Fruit fly (Drosophila melanogaster): Measurements from ENCODE around the gene tomboy20.
A peak's percentile ranks its signal among the peaks of the same experiment; 100 is the strongest.

Gene tomboy20

DNA sequence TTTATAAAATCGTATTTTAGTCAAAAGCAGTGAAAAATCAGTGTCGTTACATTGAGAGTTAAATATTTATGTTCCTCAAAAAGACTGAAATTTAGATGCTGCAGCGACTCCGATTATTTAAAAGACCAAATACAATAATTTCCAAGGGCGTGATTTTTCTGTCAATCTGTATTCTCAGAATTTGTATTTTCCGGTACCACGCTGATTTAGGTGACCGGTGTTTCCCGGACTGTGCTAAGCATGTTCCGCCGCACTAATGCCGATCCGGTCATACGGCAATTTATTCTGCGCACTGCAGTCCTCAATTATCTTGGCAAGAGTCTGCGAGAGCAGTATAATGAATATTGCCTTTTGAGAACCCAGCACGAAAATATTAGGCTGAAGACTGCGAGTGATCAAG, 29.0 kb downstream of the tomboy20 start, which contains the start of the genes CG31467 and CG14684:
CG31467 (minus strand) TSS at position 101 of the 400 bp plus-strand sequence.
CG14684 (plus strand) TSS at position 212 of the 400 bp plus-strand sequence.
- TF ChIP-seq CG13287 (GFP tag; IDR thresholded peaks at IDR 0.05; ENCODE audit: partially characterized antibody) = no peak
- TF ChIP-seq Rfx (GFP tag; IDR thresholded peaks at IDR 0.05) = no peak
- TF ChIP-seq Doc3 (GFP tag; IDR thresholded peaks at IDR 0.05; ENCODE audit: partially characterized antibody) = no peak
- no peak for TF ChIP-seq inv (GFP tag; IDR thresholded peaks at IDR 0.05; ENCODE audit: partially characterized antibody)
- no peak for TF ChIP-seq Ptx1 (GFP tag; IDR thresholded peaks at IDR 0.05)
- TF ChIP-seq nom (GFP tag; optimal IDR thresholded peaks at IDR 0.05) = no peak
- TF ChIP-seq Bgb (GFP tag; IDR thresholded peaks at IDR 0.05; ENCODE audit: partially characterized antibody) = no peak
- TF ChIP-seq BtbVII (GFP tag; optimal IDR thresholded peaks at IDR 0.05) = no peak
- TF ChIP-seq dimm (GFP tag; IDR thresholded peaks at IDR 0.05) = no peak
- TF ChIP-seq sens-2 (GFP tag; IDR thresholded peaks at IDR 0.05) = no peak
- TF ChIP-seq CG18619 (GFP tag; optimal IDR thresholded peaks at IDR 0.05) = no peak
- no peak for TF ChIP-seq CG11093 (GFP tag; IDR thresholded peaks at IDR 0.05)

DNA sequence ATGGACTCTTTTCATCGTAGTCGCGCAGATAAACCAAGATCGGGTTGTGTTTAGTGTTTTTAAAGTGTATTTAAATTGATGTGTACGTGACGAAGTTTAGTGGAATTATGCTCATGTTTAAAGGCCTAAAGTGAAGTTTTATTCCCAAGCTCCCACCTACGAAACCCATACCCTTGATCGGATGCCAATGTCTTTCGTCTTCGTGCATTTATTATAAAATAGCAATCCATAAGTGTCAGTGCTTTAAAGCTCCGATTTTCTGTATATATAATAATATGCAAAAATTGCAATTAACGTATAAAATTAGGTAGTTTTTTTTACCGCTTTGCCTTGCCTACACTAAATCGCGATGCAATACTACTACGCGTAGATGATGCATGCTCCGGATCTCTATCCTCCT, 30.8 kb downstream of the tomboy20 start, which contains the start of gene CG31391:
CG31391 (minus strand) TSS at position 101 of the 400 bp plus-strand sequence.
- TF ChIP-seq repo (GFP tag; optimal IDR thresholded peaks at IDR 0.05) = no peak
- no peak for TF ChIP-seq nau (GFP tag; optimal IDR thresholded peaks at IDR 0.05)
- no peak for TF ChIP-seq CG15269 (tag; optimal IDR thresholded peaks at IDR 0.05)
- no peak for TF ChIP-seq CG10267 (tag; optimal IDR thresholded peaks at IDR 0.05)
- TF ChIP-seq Sin3A (optimal IDR thresholded peaks at IDR 0.05) = no peak
- TF ChIP-seq sna (GFP tag; IDR thresholded peaks at IDR 0.05; ENCODE audit: partially characterized antibody) = no peak
- no peak for TF ChIP-seq bab2 (GFP tag; optimal IDR thresholded peaks at IDR 0.05)
- TF ChIP-seq eve (GFP tag; optimal IDR thresholded peaks at IDR 0.05) = no peak
- no peak for TF ChIP-seq Hmx (GFP tag; optimal IDR thresholded peaks at IDR 0.05)
- TF ChIP-seq CG11723 (GFP tag; optimal IDR thresholded peaks at IDR 0.05) = no peak
- TF ChIP-seq dati (GFP tag; IDR thresholded peaks at IDR 0.05) = no peak
- TF ChIP-seq CG13894 (tag; optimal IDR thresholded peaks at IDR 0.05) = no peak
- no peak for TF ChIP-seq grn (GFP tag; optimal IDR thresholded peaks at IDR 0.05)
- no peak for TF ChIP-seq CG9876 (GFP tag; optimal IDR thresholded peaks at IDR 0.05)
- no peak for TF ChIP-seq CG32532 (GFP tag; IDR thresholded peaks at IDR 0.05)
- no peak for TF ChIP-seq zf30C (GFP tag; optimal IDR thresholded peaks at IDR 0.05)
- TF ChIP-seq CG17802 (tag; optimal IDR thresholded peaks at IDR 0.05) = no peak
- TF ChIP-seq CG12299 (tag; optimal IDR thresholded peaks at IDR 0.05) = no peak
- TF ChIP-seq CG11504 (tag; optimal IDR thresholded peaks at IDR 0.05) = no peak

DNA sequence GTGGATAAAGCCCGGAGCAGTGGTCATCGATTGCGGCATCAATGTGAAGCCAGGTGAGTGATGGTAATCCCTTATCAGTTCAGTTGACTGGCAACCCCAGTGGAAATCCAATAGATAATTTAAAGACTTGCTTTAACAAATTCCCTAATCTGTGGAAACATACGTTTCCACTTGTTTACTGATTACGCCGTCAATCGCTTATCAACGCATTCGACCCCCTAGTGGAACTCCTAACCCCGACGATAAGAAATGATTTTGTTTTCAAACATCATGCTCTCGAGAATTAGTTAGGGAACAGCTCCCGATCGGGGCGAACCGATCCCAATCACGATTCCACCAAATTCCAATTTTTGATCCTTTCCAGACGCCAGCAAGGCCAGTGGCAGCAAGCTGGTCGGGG, 35.1 kb downstream of the tomboy20 start:
- TF ChIP-seq Optix (GFP tag; IDR thresholded peaks at IDR 0.05) = no peak
- no peak for TF ChIP-seq Mad (GFP tag; optimal IDR thresholded peaks at IDR 0.05)
- no peak for TF ChIP-seq CG2116 (GFP tag; optimal IDR thresholded peaks at IDR 0.05)
- TF ChIP-seq twi (tag; optimal IDR thresholded peaks at IDR 0.05) = no peak
- no peak for TF ChIP-seq CG3281 (GFP tag; optimal IDR thresholded peaks at IDR 0.05)
- TF ChIP-seq CG7745 (tag; optimal IDR thresholded peaks at IDR 0.05) = no peak
- peak; percentile 14 for TF ChIP-seq CG15479 (GFP tag; optimal IDR thresholded peaks at IDR 0.05)
- TF ChIP-seq chinmo (GFP tag; IDR thresholded peaks at IDR 0.05; ENCODE audit: partially characterized antibody) = 0 out of 4 replicates have a peak, but pooled peaks have one; percentile 27
- TF ChIP-seq CG30431 (GFP tag; optimal IDR thresholded peaks at IDR 0.05) = no peak
- TF ChIP-seq CG34376 (GFP tag; optimal IDR thresholded peaks at IDR 0.05) = peak; percentile 20
- no peak for TF ChIP-seq CG3838 (GFP tag; optimal IDR thresholded peaks at IDR 0.05)
- no peak for TF ChIP-seq CG15073 (GFP tag; optimal IDR thresholded peaks at IDR 0.05)
- TF ChIP-seq btn (GFP tag; optimal IDR thresholded peaks at IDR 0.05) = no peak
- TF ChIP-seq ken (GFP tag; IDR thresholded peaks at IDR 0.05) = no peak
- TF ChIP-seq Hey (tag; optimal IDR thresholded peaks at IDR 0.05) = peak; percentile 93
- no peak for TF ChIP-seq chm (GFP tag; IDR thresholded peaks at IDR 0.05)
- TF ChIP-seq CG7928 (GFP tag; optimal IDR thresholded peaks at IDR 0.05) = no peak
- TF ChIP-seq crp (GFP tag; optimal IDR thresholded peaks at IDR 0.05) = no peak
- TF ChIP-seq CG6791 (GFP tag; IDR thresholded peaks at IDR 0.05; ENCODE audit: partially characterized antibody) = no peak

Data from whole organism, embryonic.